Fruit fly (Drosophila melanogaster) whole organism: Measurements from ENCODE around the gene Peritrophin-15a.

ENCODE experiments used
- CG8478 ChIP-seq: fragments of >200 bp; optimal IDR thresholded peaks from 2 replicates; lab custom pipeline; 2018; ENCODE audit warnings: inconsistent platforms
- psq ChIP-seq: fragments of >200 bp; optimal IDR thresholded peaks from 2 replicates; lab custom pipeline; 2017

DNA sequence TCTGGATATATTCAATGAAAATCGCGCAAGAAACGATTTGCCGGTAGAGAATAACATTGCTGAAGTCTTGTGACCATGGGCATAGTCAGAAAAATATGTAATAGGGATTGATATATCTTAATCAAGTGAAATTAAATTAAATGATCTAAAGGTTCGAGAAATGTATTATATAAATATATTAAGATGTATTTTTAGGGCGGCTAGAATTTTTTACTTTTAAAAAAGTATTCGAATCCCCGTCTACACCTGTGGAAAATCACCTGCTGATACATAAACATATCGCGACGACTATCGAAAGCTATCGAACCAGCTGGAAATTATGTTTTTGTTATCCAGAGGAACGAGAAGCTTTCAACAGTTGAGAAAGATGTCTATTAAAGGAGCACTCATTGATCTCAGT is 19.2 kb downstream of the Peritrophin-15a start, which contains the start of the genes CG13390 and CG17294:
- TF ChIP-seq CG8478 (lab: Kevin White, UChicago) (no peak), psq (lab: Kevin White, UChicago) (no peak)
